Worm (Caenorhabditis elegans): Measurements from ENCODE around the gene clec-76.

clec-76 gene

DNA sequence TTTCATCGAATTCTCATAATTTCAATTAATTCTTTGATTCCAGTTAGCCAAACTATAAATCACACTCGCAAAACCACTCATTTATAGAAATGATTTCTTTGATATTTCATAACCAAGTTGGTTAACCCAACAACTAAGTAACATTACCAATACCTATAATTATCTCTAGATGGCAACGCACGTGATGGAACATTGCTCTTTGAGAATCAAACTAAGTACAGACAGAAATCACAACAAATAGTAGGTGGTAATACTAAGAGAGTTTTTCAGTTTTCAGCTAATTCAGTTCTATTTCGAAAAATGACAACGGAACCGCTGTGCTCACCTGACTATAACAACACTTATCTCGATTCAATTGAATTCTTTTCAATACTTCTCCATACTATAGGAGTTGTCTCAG is 16.6 kb downstream of the clec-76 start, which contains the start of gene srh-223:
Gene srh-223 (plus strand): TSS at position 301 of the 400 bp plus-strand sequence.
- TF ChIP-seq T22C8.4 (GFP tag; IDR thresholded peaks at IDR 0.05) (no peak), tab-1 (GFP tag; IDR thresholded peaks at IDR 0.05) (no peak), med-1 (GFP tag; optimal IDR thresholded peaks at IDR 0.05; ENCODE audit: insufficient read depth) (no peak), klf-2 (GFP tag; conservative IDR thresholded peaks at IDR 0.05) (no peak), cog-1 (tag; optimal IDR thresholded peaks at IDR 0.05) (no peak), ref-1 (GFP tag; conservative IDR thresholded peaks at IDR 0.05) (no peak), ztf-23 (GFP tag; IDR thresholded peaks at IDR 0.05) (no peak), flt-1 (GFP tag; IDR thresholded peaks at IDR 0.05) (no peak), ztf-29 (GFP tag; IDR thresholded peaks at IDR 0.05) (no peak)

ce11 chrIV:3988132-3988531 is 23.1 kb downstream of the clec-76 start:
- TF ChIP-seq ztf-29 (GFP tag; IDR thresholded peaks at IDR 0.05): no peak
- TF ChIP-seq T22C8.4 (GFP tag; IDR thresholded peaks at IDR 0.05): no peak
- TF ChIP-seq med-1 (GFP tag; optimal IDR thresholded peaks at IDR 0.05; ENCODE audit: insufficient read depth): no peak
- no peak for TF ChIP-seq flt-1 (GFP tag; IDR thresholded peaks at IDR 0.05)
- TF ChIP-seq ztf-23 (GFP tag; IDR thresholded peaks at IDR 0.05): no peak
- TF ChIP-seq ref-1 (GFP tag; conservative IDR thresholded peaks at IDR 0.05): no peak
- no peak for TF ChIP-seq klf-2 (GFP tag; conservative IDR thresholded peaks at IDR 0.05)
- TF ChIP-seq cog-1 (tag; optimal IDR thresholded peaks at IDR 0.05): no peak
- TF ChIP-seq tab-1 (GFP tag; IDR thresholded peaks at IDR 0.05): no peak

- no peak for TF ChIP-seq klf-2 (GFP tag; conservative IDR thresholded peaks at IDR 0.05)
- no peak for TF ChIP-seq ztf-23 (GFP tag; IDR thresholded peaks at IDR 0.05)
- TF ChIP-seq tab-1 (GFP tag; IDR thresholded peaks at IDR 0.05): no peak
- no peak for TF ChIP-seq ztf-29 (GFP tag; IDR thresholded peaks at IDR 0.05)
- no peak for TF ChIP-seq T22C8.4 (GFP tag; IDR thresholded peaks at IDR 0.05)
- TF ChIP-seq cog-1 (tag; optimal IDR thresholded peaks at IDR 0.05): no peak
- TF ChIP-seq med-1 (GFP tag; optimal IDR thresholded peaks at IDR 0.05; ENCODE audit: insufficient read depth): no peak
Measured at ce11 chrIV:3988638-3989152, 23.6 kb downstream of the clec-76 start, which contains the start of gene clec-78. TSS of gene clec-78 (plus strand) at chrIV:3989102.

DNA sequence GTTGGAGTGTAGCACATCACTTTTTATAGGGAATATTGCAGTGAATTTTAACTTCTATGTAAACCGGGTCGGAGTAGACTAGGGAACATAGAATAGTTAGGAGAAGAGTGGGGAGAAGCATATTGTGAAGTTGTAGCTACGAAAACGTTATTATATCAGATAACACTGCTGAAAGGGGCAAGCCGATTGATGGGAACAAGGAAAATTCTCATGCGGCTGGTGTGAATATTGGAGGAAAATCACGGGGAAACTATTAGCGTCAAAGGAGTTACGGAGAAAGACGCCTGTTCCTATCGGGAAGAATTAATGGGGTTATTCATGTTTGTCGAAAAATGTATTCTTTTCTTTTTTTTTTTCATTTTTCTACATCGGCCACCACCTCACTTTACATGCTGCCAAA is 28.2 kb downstream of the clec-76 start, which contains the start of gene F47C12.6:
Gene F47C12.6 (minus strand): TSS at position 101 of the 400 bp plus-strand sequence.
- TF ChIP-seq klf-2 (GFP tag; conservative IDR thresholded peaks at IDR 0.05) (no peak), tab-1 (GFP tag; IDR thresholded peaks at IDR 0.05) (no peak), T22C8.4 (GFP tag; IDR thresholded peaks at IDR 0.05) (no peak), flt-1 (GFP tag; IDR thresholded peaks at IDR 0.05) (no peak)

DNA sequence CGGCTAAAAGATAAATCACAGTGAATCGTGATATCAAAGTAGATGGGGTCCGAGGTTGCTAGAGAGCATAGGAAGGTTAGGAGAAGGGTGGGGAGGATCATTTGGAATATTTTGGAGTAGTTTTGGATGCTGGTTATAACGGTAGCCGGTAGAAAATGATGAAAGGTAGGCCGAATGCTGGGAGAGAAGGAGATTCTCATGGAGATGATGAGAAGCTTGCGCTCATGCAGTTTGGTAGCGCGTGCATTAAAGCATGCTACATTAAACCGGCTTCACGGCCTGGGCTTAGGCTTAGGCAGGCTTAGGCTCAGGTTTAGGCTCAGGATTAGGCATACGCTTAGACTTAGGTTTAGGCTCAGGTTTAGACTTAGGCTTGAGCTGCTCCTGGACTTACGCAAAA is 29.3 kb downstream of the clec-76 start, which contains the start of gene F47C12.13:
Gene F47C12.13 (minus strand): TSS at position 101 of the 400 bp plus-strand sequence.
- TF ChIP-seq klf-2 (GFP tag; conservative IDR thresholded peaks at IDR 0.05) (no peak), flt-1 (GFP tag; IDR thresholded peaks at IDR 0.05) (no peak), ztf-23 (GFP tag; IDR thresholded peaks at IDR 0.05) (no peak), tab-1 (GFP tag; IDR thresholded peaks at IDR 0.05) (no peak), cog-1 (tag; optimal IDR thresholded peaks at IDR 0.05) (no peak), T22C8.4 (GFP tag; IDR thresholded peaks at IDR 0.05) (no peak)

DNA sequence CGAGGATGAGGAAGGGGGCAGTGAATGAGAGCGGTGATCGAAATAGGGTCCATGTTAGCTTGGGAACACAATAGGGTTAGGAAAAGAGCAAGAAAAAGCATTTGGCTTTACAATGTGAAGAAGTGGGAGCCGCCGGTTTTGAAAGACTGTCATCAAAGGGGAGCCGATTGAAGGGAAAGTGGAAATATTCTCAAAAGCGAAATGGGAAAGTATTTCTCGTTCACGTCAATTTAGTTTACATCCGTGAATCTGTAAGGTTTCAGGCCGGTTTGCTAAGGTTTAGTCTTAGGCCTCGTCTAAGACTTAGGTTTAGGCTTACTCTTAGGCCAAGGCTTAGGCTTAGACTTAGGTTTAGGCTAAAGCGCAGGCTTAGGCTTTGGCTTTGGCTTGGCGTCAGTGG is 30.3 kb downstream of the clec-76 start, which contains the start of gene F47C12.7:
Gene F47C12.7 (minus strand): TSS at position 101 of the 400 bp plus-strand sequence.
- no peak for TF ChIP-seq ztf-29 (GFP tag; IDR thresholded peaks at IDR 0.05)
- no peak for TF ChIP-seq tab-1 (GFP tag; IDR thresholded peaks at IDR 0.05)
- TF ChIP-seq T22C8.4 (GFP tag; IDR thresholded peaks at IDR 0.05): no peak
- TF ChIP-seq ref-1 (GFP tag; conservative IDR thresholded peaks at IDR 0.05): no peak
- no peak for TF ChIP-seq ztf-23 (GFP tag; IDR thresholded peaks at IDR 0.05)
- no peak for TF ChIP-seq flt-1 (GFP tag; IDR thresholded peaks at IDR 0.05)
- TF ChIP-seq klf-2 (GFP tag; conservative IDR thresholded peaks at IDR 0.05): no peak
- no peak for TF ChIP-seq cog-1 (tag; optimal IDR thresholded peaks at IDR 0.05)
- TF ChIP-seq med-1 (GFP tag; optimal IDR thresholded peaks at IDR 0.05; ENCODE audit: insufficient read depth): no peak

DNA sequence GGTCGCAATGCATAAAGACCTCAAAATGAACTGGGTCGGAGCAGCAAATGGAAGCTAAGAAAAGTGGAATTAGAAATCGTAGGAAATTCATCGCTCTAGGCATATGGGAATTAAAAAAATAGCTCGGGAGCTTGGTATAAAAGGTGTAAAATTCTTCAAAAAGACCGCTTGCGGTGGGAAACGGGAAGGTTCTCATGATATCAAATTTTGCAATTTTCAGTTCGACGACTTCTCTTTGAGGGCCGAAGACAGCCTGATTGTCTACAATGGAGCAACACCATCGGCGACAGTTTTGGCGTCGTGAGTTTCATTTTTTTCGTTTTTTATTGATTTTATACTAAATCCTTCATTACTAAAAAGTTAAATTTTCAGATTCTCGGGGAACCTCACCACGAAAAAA is 33.5 kb downstream of the clec-76 start, which contains the start of gene F47C12.8:
Gene F47C12.8 (minus strand): TSS at position 101 of the 400 bp plus-strand sequence.
- TF ChIP-seq ztf-29 (GFP tag; IDR thresholded peaks at IDR 0.05) (no peak), ref-1 (GFP tag; conservative IDR thresholded peaks at IDR 0.05) (no peak), T22C8.4 (GFP tag; IDR thresholded peaks at IDR 0.05) (no peak), klf-2 (GFP tag; conservative IDR thresholded peaks at IDR 0.05) (no peak), med-1 (GFP tag; optimal IDR thresholded peaks at IDR 0.05; ENCODE audit: insufficient read depth) (no peak), cog-1 (tag; optimal IDR thresholded peaks at IDR 0.05) (no peak), flt-1 (GFP tag; IDR thresholded peaks at IDR 0.05) (no peak), tab-1 (GFP tag; IDR thresholded peaks at IDR 0.05) (no peak), ztf-23 (GFP tag; IDR thresholded peaks at IDR 0.05) (no peak)

- TF ChIP-seq med-1 (GFP tag; optimal IDR thresholded peaks at IDR 0.05; ENCODE audit: insufficient read depth) (no peak), klf-2 (GFP tag; conservative IDR thresholded peaks at IDR 0.05) (no peak), flt-1 (GFP tag; IDR thresholded peaks at IDR 0.05) (no peak), ztf-23 (GFP tag; IDR thresholded peaks at IDR 0.05) (no peak), tab-1 (GFP tag; IDR thresholded peaks at IDR 0.05) (no peak), cog-1 (tag; optimal IDR thresholded peaks at IDR 0.05) (no peak), ztf-29 (GFP tag; IDR thresholded peaks at IDR 0.05) (no peak), ref-1 (GFP tag; conservative IDR thresholded peaks at IDR 0.05) (no peak), T22C8.4 (GFP tag; IDR thresholded peaks at IDR 0.05) (no peak)
Measured at ce11 chrIV:3999662-4000061, 34.6 kb downstream of the clec-76 start.

DNA sequence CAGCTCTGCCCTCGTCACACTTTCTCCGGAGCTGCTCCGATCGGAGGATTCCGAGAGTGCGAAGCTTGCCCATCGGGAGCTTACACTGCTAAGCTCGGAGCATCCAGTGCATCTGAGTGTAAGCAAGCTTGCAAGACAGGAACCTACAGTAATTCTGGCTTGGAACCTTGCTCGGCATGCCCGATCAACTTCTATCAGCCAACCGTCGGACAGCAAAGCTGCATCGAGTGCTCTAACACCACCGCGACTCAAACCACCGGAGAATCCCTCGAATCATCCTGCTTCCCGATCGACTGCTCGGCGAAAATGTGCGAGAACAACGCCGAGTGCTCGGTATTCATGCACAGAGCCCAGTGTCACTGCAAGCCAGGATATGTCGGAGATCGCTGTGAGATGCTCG is 39.2 kb downstream of the clec-76 start:
- no peak for TF ChIP-seq klf-2 (GFP tag; conservative IDR thresholded peaks at IDR 0.05)
- no peak for TF ChIP-seq tab-1 (GFP tag; IDR thresholded peaks at IDR 0.05)
- no peak for TF ChIP-seq ztf-29 (GFP tag; IDR thresholded peaks at IDR 0.05)
- TF ChIP-seq T22C8.4 (GFP tag; IDR thresholded peaks at IDR 0.05): no peak
- TF ChIP-seq med-1 (GFP tag; optimal IDR thresholded peaks at IDR 0.05; ENCODE audit: insufficient read depth): no peak
- no peak for TF ChIP-seq ztf-23 (GFP tag; IDR thresholded peaks at IDR 0.05)
- no peak for TF ChIP-seq flt-1 (GFP tag; IDR thresholded peaks at IDR 0.05)
- no peak for TF ChIP-seq ref-1 (GFP tag; conservative IDR thresholded peaks at IDR 0.05)
- no peak for TF ChIP-seq cog-1 (tag; optimal IDR thresholded peaks at IDR 0.05)

DNA sequence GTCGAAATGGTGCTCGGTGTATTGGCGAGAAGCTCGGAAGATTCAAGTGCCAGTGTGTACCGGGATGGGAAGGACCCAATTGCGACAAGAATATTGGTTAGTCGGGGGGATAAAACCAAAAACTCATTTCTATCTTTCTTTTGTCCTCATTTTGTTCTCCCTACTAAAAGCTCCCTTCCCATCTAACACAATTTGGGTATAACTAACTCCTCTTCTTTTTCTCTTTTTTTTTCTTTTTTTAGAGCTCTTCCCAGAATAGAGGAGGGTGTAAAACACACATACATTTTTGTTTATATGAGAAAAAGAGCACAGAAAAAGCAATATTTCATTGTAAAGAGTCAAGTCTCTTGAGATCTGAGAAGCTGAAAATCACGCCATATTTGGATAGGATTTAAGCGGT is 40.1 kb downstream of the clec-76 start:
- TF ChIP-seq ztf-29 (GFP tag; IDR thresholded peaks at IDR 0.05): no peak
- no peak for TF ChIP-seq ref-1 (GFP tag; conservative IDR thresholded peaks at IDR 0.05)
- TF ChIP-seq ztf-23 (GFP tag; IDR thresholded peaks at IDR 0.05): no peak

All from whole organism, midembryonic.